Worm (Caenorhabditis elegans) whole organism, young adult: ENCODE data around the gene grl-23.

Experiments
- Y67H2A.10 ChIP-seq: fragments of 200-800 bp; sonication (Bioruptor generic); conservative IDR thresholded peaks from 2 replicates; pipeline ENCODE4 v1.3.6; 2022; ENCODE audit warnings: missing genetic modification reagents, missing genetic modification characterization, missing compliant biosample characterization
- Y95B8A.8 ChIP-seq: fragments of 200-800 bp; sonication (Bioruptor generic); IDR thresholded peaks from 2 replicates; pipeline ENCODE4 v1.3.6; 2022; ENCODE audit warnings: missing genetic modification reagents, missing genetic modification characterization, missing compliant biosample characterization
- attf-3 ChIP-seq: fragments of 200-800 bp; sonication (Bioruptor generic); conservative IDR thresholded peaks from 2 replicates; pipeline ENCODE4 v1.3.6; 2022; ENCODE audit warnings: missing genetic modification reagents, missing genetic modification characterization, missing compliant biosample characterization
- lin-35 ChIP-seq, 3 experiments: fragments of 150-350 bp in 2 of 3; sonication (generic microtip) in 1 of 3; optimal IDR thresholded peaks; 2 replicates each; lab custom pipeline; 2014 to 2018; ENCODE audit warnings: missing biosample characterization in 3 of 3, missing genetic modification characterization in 3 of 3, missing genetic modification reagents in 3 of 3
- mcd-1 ChIP-seq: fragments of 200-800 bp; sonication (Bioruptor generic); IDR thresholded peaks from 2 replicates; pipeline ENCODE4 v1.3.6; 2022; ENCODE audit warnings: missing genetic modification reagents, missing genetic modification characterization, missing compliant biosample characterization
- nhr-90 ChIP-seq: sonication (generic microtip); optimal IDR thresholded peaks from 2 replicates; lab custom pipeline; 2016; ENCODE audit warnings: missing genotype, mild to moderate bottlenecking, missing genetic modification characterization, missing compliant biosample characterization
- repo-1 ChIP-seq: sonication (generic microtip); optimal IDR thresholded peaks from 2 replicates; lab custom pipeline; 2017; ENCODE audit warnings: mild to moderate bottlenecking, missing genetic modification characterization, missing compliant biosample characterization
- unc-62 ChIP-seq: fragments of 150-350 bp; optimal IDR thresholded peaks from 2 replicates; lab custom pipeline; 2014; ENCODE audit warnings: missing biosample characterization, missing genetic modification reagents, missing genetic modification characterization

DNA sequence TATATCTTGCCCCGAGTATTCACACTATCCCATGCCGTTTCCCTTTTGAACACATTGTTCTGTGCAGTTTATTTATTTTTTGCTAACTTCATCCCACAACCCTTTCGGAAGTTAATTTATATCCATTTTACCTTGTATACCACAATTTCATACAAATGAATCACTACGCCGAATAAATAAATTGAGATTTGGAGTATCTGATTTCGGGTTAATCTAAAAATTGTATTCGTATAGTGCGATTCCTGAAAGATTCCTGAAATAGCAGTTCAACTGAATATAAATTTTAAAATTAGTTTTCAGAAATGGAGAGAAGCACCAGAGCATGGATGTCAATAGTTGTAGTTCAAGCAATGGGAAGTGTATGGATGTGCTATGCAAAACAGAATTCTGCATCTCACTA is 30.4 kb upstream of the grl-23 start, which contains the start of gene erg-28:
- no peak for TF ChIP-seq mcd-1 (GFP tag; lab: Robert Waterston, UW)
- TF ChIP-seq nhr-90 (tag; lab: Kevin White, UChicago) = no peak
- TF ChIP-seq Y95B8A.8 (GFP tag; lab: Robert Waterston, UW) = no peak
- no peak for TF ChIP-seq repo-1 (tag; lab: Kevin White, UChicago)
- TF ChIP-seq Y67H2A.10 (GFP tag; lab: Robert Waterston, UW) = no peak
- TF ChIP-seq attf-3 (GFP tag; lab: Robert Waterston, UW) = no peak
- TF ChIP-seq lin-35 (GFP tag; optimal IDR thresholded peaks at IDR 0.05; lab: Kevin White, UChicago) = no peak
- no peak for TF ChIP-seq unc-62 (GFP tag; lab: Kevin White, UChicago)
